Fruit fly (Drosophila melanogaster) whole organism: Measurements from ENCODE around the gene CG32437.

ENCODE experiments used
- CG8478 ChIP-seq: fragments of >200 bp; optimal IDR thresholded peaks from 2 replicates; lab custom pipeline; 2018; ENCODE audit warnings: inconsistent platforms
- Dll ChIP-seq: fragments of >200 bp; optimal IDR thresholded peaks from 2 replicates; lab custom pipeline; 2017
- EcR ChIP-seq, 2 experiments: fragments of >200 bp; optimal IDR thresholded peaks; 2 replicates each; lab custom pipeline; 2017; ENCODE audit warnings: missing biosample characterization in 2 of 2, missing genetic modification characterization in 2 of 2, missing genetic modification reagents in 2 of 2
- pan ChIP-seq: fragments of >200 bp; optimal IDR thresholded peaks from 2 replicates; lab custom pipeline; 2017
- psq ChIP-seq: fragments of >200 bp; optimal IDR thresholded peaks from 2 replicates; lab custom pipeline; 2017
- usp ChIP-seq: fragments of >200 bp; optimal IDR thresholded peaks from 2 replicates; lab custom pipeline; 2017; ENCODE audit warnings: missing biosample characterization, missing genetic modification characterization, mixed read lengths

dm6 chr3L:21381746-21382145 is 24.3 kb downstream of the CG32437 start:
- TF ChIP-seq usp (no peak), EcR (GFP tag; optimal IDR thresholded peaks at IDR 0.05; lab: Kevin White, UChicago) (no peak), Dll (lab: Kevin White, UChicago) (no peak), pan (lab: Kevin White, UChicago) (no peak), CG8478 (no peak), psq (lab: Kevin White, UChicago) (no peak)
